Worm (Caenorhabditis elegans) whole organism, early embryonic: ENCODE results near the gene nlp-59.

Source experiments
- F13C5.2 ChIP-seq: sonication (generic microtip); optimal IDR thresholded peaks from 2 replicates; lab custom pipeline; 2017; ENCODE audit warnings: mild to moderate bottlenecking, missing genetic modification characterization, inconsistent platforms, missing compliant biosample characterization
- ceh-36 ChIP-seq: sonication (generic microtip); optimal IDR thresholded peaks from 2 replicates; lab custom pipeline; 2016; ENCODE audit warnings: missing genetic modification characterization, inconsistent platforms, missing compliant biosample characterization
- scrt-1 ChIP-seq: fragments of 200-800 bp; sonication (Bioruptor generic); IDR thresholded peaks from 2 replicates; pipeline ENCODE4 v1.3.6; 2022; ENCODE audit warnings: missing genetic modification characterization, missing compliant biosample characterization

DNA sequence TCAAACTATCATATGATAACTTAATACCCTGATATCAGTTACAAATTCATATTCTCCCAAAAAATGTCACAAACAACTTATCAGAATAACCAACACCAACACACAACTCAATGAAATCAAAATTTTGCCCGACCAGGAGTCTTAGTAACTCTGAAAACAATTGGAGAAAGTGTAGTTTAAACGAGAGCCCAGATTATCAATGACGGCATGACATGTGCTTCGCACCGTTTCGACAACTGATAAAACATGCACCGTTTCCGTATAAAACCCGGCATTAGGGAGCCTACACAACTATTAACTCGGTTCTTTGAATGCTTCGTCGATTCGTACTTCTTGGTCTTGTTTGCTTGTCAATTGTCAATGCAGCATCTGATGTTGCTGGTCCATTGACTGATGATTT is 22.4 kb downstream of the nlp-59 start, which contains the start of gene fil-1:
- TF ChIP-seq ceh-36 (tag; lab: Kevin White, UChicago) (no peak), F13C5.2 (no peak), scrt-1 (GFP tag; lab: Robert Waterston, UW) (no peak)
